Fruit fly (Drosophila melanogaster) whole organism, embryonic: ENCODE results near the gene CG32267.

ENCODE experiments used
- Atf3 ChIP-seq: fragments of 200-800 bp; sonication (Bioruptor generic); optimal IDR thresholded peaks from 3 replicates; lab custom pipeline; 2016; ENCODE audit warnings: missing biosample characterization, missing genetic modification characterization
- CG10267 ChIP-seq: fragments of 200-800 bp; sonication (Bioruptor generic); optimal IDR thresholded peaks from 2 replicates; lab custom pipeline; 2018; ENCODE audit warnings: missing biosample characterization, mild to moderate bottlenecking, missing genetic modification characterization, moderate library complexity
- CG10462 ChIP-seq: fragments of 200-800 bp; sonication (Bioruptor generic); optimal IDR thresholded peaks from 2 replicates; lab custom pipeline; 2016; ENCODE audit warnings: missing biosample characterization, missing genetic modification characterization
- CG12104 ChIP-seq: fragments of 200-800 bp; sonication (Bioruptor generic); optimal IDR thresholded peaks from 3 replicates; lab custom pipeline; 2016; ENCODE audit warnings: missing biosample characterization, missing genetic modification characterization
- CG1233 ChIP-seq: fragments of 200-800 bp; sonication (Bioruptor generic); optimal IDR thresholded peaks from 4 replicates; lab custom pipeline; 2018; ENCODE audit warnings: missing biosample characterization, mild to moderate bottlenecking, missing genetic modification characterization
- CG12942 ChIP-seq: fragments of 200-800 bp; sonication (Bioruptor generic); optimal IDR thresholded peaks from 3 replicates; lab custom pipeline; 2016; ENCODE audit warnings: missing biosample characterization, missing genetic modification characterization
- CG13296 ChIP-seq: fragments of 200-800 bp; sonication (Bioruptor generic); optimal IDR thresholded peaks from 3 replicates; lab custom pipeline; 2018; ENCODE audit warnings: missing biosample characterization, mild to moderate bottlenecking, missing genetic modification characterization
- CG15073 ChIP-seq: fragments of 200-800 bp; sonication (Bioruptor generic); optimal IDR thresholded peaks from 2 replicates; lab custom pipeline; 2016; ENCODE audit warnings: missing biosample characterization, missing genetic modification characterization
- CG15269 ChIP-seq: fragments of 200-800 bp; sonication (Bioruptor generic); optimal IDR thresholded peaks from 2 replicates; lab custom pipeline; 2018; ENCODE audit warnings: missing biosample characterization, mild to moderate bottlenecking, missing genetic modification characterization, moderate library complexity
- CG17385 ChIP-seq: fragments of 200-800 bp; sonication (Bioruptor generic); optimal IDR thresholded peaks from 3 replicates; lab custom pipeline; 2018; ENCODE audit warnings: missing biosample characterization, mild to moderate bottlenecking, missing genetic modification characterization
- CG2116 ChIP-seq: fragments of 200-800 bp; sonication (Bioruptor generic); optimal IDR thresholded peaks from 3 replicates; lab custom pipeline; 2018; ENCODE audit warnings: missing biosample characterization, mild to moderate bottlenecking, missing genetic modification characterization
- CG2678 ChIP-seq: fragments of 200-800 bp; sonication (Bioruptor generic); optimal IDR thresholded peaks from 3 replicates; lab custom pipeline; 2019; ENCODE audit warnings: missing biosample characterization, mild to moderate bottlenecking, missing genetic modification characterization, moderate library complexity
- CG30020 ChIP-seq: fragments of 200-800 bp; optimal IDR thresholded peaks from 2 replicates; lab custom pipeline; 2019; ENCODE audit warnings: missing biosample characterization, mild to moderate bottlenecking, missing genetic modification characterization, moderate library complexity
- CG31365 ChIP-seq: fragments of 200-800 bp; sonication (Bioruptor generic); optimal IDR thresholded peaks from 2 replicates; lab custom pipeline; 2018; ENCODE audit warnings: missing biosample characterization, mild to moderate bottlenecking, missing genetic modification characterization
- CG4424 ChIP-seq: fragments of 200-800 bp; sonication (Bioruptor generic); optimal IDR thresholded peaks from 3 replicates; lab custom pipeline; 2016; ENCODE audit warnings: missing biosample characterization, missing genetic modification characterization
- CG5245 ChIP-seq: fragments of 200-800 bp; sonication (Bioruptor generic); optimal IDR thresholded peaks from 3 replicates; lab custom pipeline; 2016; ENCODE audit warnings: missing biosample characterization, missing genetic modification characterization
- CG8089 ChIP-seq: fragments of 200-800 bp; sonication (Bioruptor generic); optimal IDR thresholded peaks from 3 replicates; lab custom pipeline; 2016; ENCODE audit warnings: missing biosample characterization, missing genetic modification characterization
- Deaf1 ChIP-seq: fragments of 200-800 bp; optimal IDR thresholded peaks from 3 replicates; lab custom pipeline; 2019; ENCODE audit warnings: missing biosample characterization, mild to moderate bottlenecking, missing genetic modification characterization, moderate library complexity
- Eip74EF ChIP-seq, 2 experiments: fragments of 200-800 bp in 1 of 2; fragments of >200 bp in 1 of 2; sonication (Bioruptor generic) in 1 of 2; optimal IDR thresholded peaks; 2 replicates each; lab custom pipeline; 2017 to 2019; ENCODE audit warnings: missing biosample characterization in 2 of 2, missing genetic modification characterization in 2 of 2, mild to moderate bottlenecking in 1 of 2, moderate library complexity in 1 of 2
- Ets65A ChIP-seq: fragments of 200-800 bp; sonication (Bioruptor generic); peaks from one replicate; lab custom pipeline; 2016; ENCODE audit warnings: missing biosample characterization, missing genetic modification characterization
- HmgD ChIP-seq: fragments of 200-800 bp; sonication (Bioruptor generic); optimal IDR thresholded peaks from 3 replicates; lab custom pipeline; 2016; ENCODE audit warnings: missing biosample characterization, missing genetic modification characterization
- HmgZ ChIP-seq: fragments of 200-800 bp; sonication (Bioruptor generic); optimal IDR thresholded peaks from 2 replicates; lab custom pipeline; 2018; ENCODE audit warnings: missing biosample characterization, mild to moderate bottlenecking, missing genetic modification characterization
- Hmx ChIP-seq: fragments of 200-800 bp; sonication (Bioruptor generic); optimal IDR thresholded peaks from 2 replicates; lab custom pipeline; 2016; ENCODE audit warnings: missing biosample characterization, missing genetic modification characterization
- Mad ChIP-seq: fragments of 200-800 bp; sonication (Bioruptor generic); optimal IDR thresholded peaks from 2 replicates; lab custom pipeline; 2016; ENCODE audit warnings: missing biosample characterization, missing genetic modification characterization
- Mrtf ChIP-seq: fragments of 200-800 bp; sonication (Bioruptor generic); IDR thresholded peaks from 3 replicates; pipeline ENCODE4 v1.3.6; 2022; ENCODE audit warnings: missing biosample characterization, missing genetic modification characterization
- NK7.1 ChIP-seq: fragments of 200-800 bp; sonication (Bioruptor generic); optimal IDR thresholded peaks from 3 replicates; lab custom pipeline; 2016; ENCODE audit warnings: missing biosample characterization, missing genetic modification characterization
- Ptx1 ChIP-seq: fragments of 200-800 bp; sonication (Bioruptor generic); IDR thresholded peaks from 2 replicates; pipeline ENCODE4 v1.3.6; 2022; ENCODE audit warnings: missing biosample characterization, missing genetic modification characterization
- Trl ChIP-seq, 3 experiments: fragments of >200 bp in 2 of 3; fragments of 200-800 bp in 1 of 3; sonication (Bioruptor generic) in 1 of 3; optimal IDR thresholded peaks; 2 replicates in 1 of 3; 3 replicates in 2 of 3; lab custom pipeline; 2016 to 2017; ENCODE audit warnings: missing biosample characterization in 1 of 3, missing genetic modification characterization in 1 of 3
- ato ChIP-seq: fragments of 200-800 bp; sonication (Bioruptor generic); IDR thresholded peaks from 2 replicates; pipeline ENCODE4 v1.3.6; 2022; ENCODE audit warnings: missing biosample characterization, missing genetic modification characterization; ENCODE audit not compliant: partially characterized antibody
- bowl ChIP-seq: fragments of 200-800 bp; sonication (Bioruptor generic); IDR thresholded peaks from 2 replicates; pipeline ENCODE4 v1.3.6; 2022; ENCODE audit warnings: missing biosample characterization, missing genetic modification characterization
- corto ChIP-seq: fragments of 200-800 bp; sonication (Bioruptor generic); optimal IDR thresholded peaks from 2 replicates; lab custom pipeline; 2016; ENCODE audit warnings: missing biosample characterization, mild to moderate bottlenecking, missing genetic modification characterization, moderate library complexity
- disco-r ChIP-seq: fragments of 200-800 bp; sonication (Bioruptor generic); optimal IDR thresholded peaks from 2 replicates; lab custom pipeline; 2016; ENCODE audit warnings: missing biosample characterization, missing genetic modification characterization
- dmrt99B ChIP-seq: fragments of 200-800 bp; sonication (Bioruptor generic); optimal IDR thresholded peaks from 2 replicates; lab custom pipeline; 2018; ENCODE audit warnings: missing biosample characterization, mild to moderate bottlenecking, missing genetic modification characterization, moderate library complexity
- dpn ChIP-seq, 2 experiments: fragments of 200-800 bp; sonication (Bioruptor generic); optimal IDR thresholded peaks; 3 replicates each; lab custom pipeline; 2016; ENCODE audit warnings: missing biosample characterization in 2 of 2, missing genetic modification characterization in 2 of 2
- hb ChIP-seq: fragments of 200-800 bp; sonication (Bioruptor generic); IDR thresholded peaks from 3 replicates; pipeline ENCODE4 v1.3.6; 2022; ENCODE audit warnings: missing biosample characterization, missing genetic modification characterization; ENCODE audit not compliant: partially characterized antibody
- jigr1 ChIP-seq: fragments of 200-800 bp; sonication (Bioruptor generic); IDR thresholded peaks from 3 replicates; pipeline ENCODE4 v1.3.6; 2022; ENCODE audit warnings: missing biosample characterization, missing genetic modification characterization
- ken ChIP-seq: fragments of 200-800 bp; sonication (Bioruptor generic); IDR thresholded peaks from 3 replicates; pipeline ENCODE4 v1.3.6; 2022; ENCODE audit warnings: missing biosample characterization, missing genetic modification characterization
- lov ChIP-seq, 2 experiments: fragments of 200-800 bp in 1 of 2; fragments of >200 bp in 1 of 2; sonication (Bioruptor generic) in 1 of 2; IDR thresholded peaks in 1 of 2; optimal IDR thresholded peaks in 1 of 2; 2 replicates in 1 of 2; 3 replicates in 1 of 2; pipeline versions ENCODE4 v1.3.6 to Lab custom; 2017 to 2022; ENCODE audit warnings: missing biosample characterization in 1 of 2, missing genetic modification characterization in 1 of 2
- mirr ChIP-seq: fragments of 200-800 bp; sonication (Bioruptor generic); optimal IDR thresholded peaks from 3 replicates; lab custom pipeline; 2018; ENCODE audit warnings: missing biosample characterization, mild to moderate bottlenecking, missing genetic modification characterization
- nerfin-1 ChIP-seq: fragments of 200-800 bp; sonication (Bioruptor generic); optimal IDR thresholded peaks from 3 replicates; lab custom pipeline; 2019; ENCODE audit warnings: missing biosample characterization, mild to moderate bottlenecking, missing genetic modification characterization, moderate library complexity
- otp ChIP-seq: fragments of 200-800 bp; sonication (Bioruptor generic); IDR thresholded peaks from 3 replicates; pipeline ENCODE4, ENCODE4 v1.3.6; 2022; ENCODE audit warnings: missing biosample characterization, missing genetic modification characterization
- scrt ChIP-seq: fragments of 200-800 bp; sonication (Bioruptor generic); optimal IDR thresholded peaks from 2 replicates; lab custom pipeline; 2018; ENCODE audit warnings: missing biosample characterization, mild to moderate bottlenecking, missing genetic modification characterization, moderate library complexity
- seq ChIP-seq: fragments of 200-800 bp; sonication (Bioruptor generic); IDR thresholded peaks from 2 replicates; pipeline ENCODE4 v1.3.6; 2022; ENCODE audit warnings: missing biosample characterization, missing genetic modification characterization
- slp2 ChIP-seq: fragments of 200-800 bp; sonication (Bioruptor generic); optimal IDR thresholded peaks from 2 replicates; lab custom pipeline; 2016; ENCODE audit warnings: missing biosample characterization, missing genetic modification characterization
- tna ChIP-seq: fragments of 200-800 bp; sonication (Bioruptor generic); IDR thresholded peaks from 2 replicates; pipeline ENCODE4 v1.3.6; 2022; ENCODE audit warnings: missing biosample characterization, missing genetic modification characterization; ENCODE audit not compliant: partially characterized antibody
- toy ChIP-seq: fragments of 200-800 bp; sonication (Bioruptor generic); IDR thresholded peaks from 2 replicates; pipeline ENCODE4 v1.3.6; 2022; ENCODE audit warnings: missing biosample characterization, missing genetic modification characterization
- wdn ChIP-seq: fragments of 200-800 bp; sonication (Bioruptor generic); IDR thresholded peaks from 2 replicates; pipeline ENCODE4 v1.3.6; 2022; ENCODE audit warnings: missing biosample characterization, missing genetic modification characterization
- wor ChIP-seq: fragments of 200-800 bp; sonication (Bioruptor generic); IDR thresholded peaks from 2 replicates; pipeline ENCODE4 v1.3.6; 2022; ENCODE audit warnings: missing biosample characterization, missing genetic modification characterization
- zfh2 ChIP-seq: fragments of 200-800 bp; sonication (Bioruptor generic); optimal IDR thresholded peaks from 2 replicates; lab custom pipeline; 2016; ENCODE audit warnings: missing biosample characterization, missing genetic modification characterization

The CG32267 gene

DNA sequence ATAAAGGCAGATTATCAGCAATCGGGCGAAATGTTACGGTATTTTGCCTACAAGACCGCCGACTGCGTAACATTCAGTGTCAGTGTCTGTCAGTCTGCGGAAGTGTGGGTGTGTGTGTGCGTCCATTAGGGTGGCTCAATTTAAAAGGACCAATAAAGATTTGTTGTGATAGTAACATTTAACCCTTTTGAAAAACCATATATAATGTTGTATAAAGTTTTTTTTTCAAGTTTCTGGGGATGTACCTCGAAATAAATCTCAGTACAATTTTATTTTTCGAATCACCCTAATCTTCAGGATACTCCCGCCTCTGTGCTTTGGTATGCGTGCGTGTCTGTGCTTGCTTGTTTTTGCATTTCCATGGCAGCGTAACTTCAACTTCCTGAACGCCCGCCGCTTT lies 873 bp upstream of the CG32267 start (continued):
- TF ChIP-seq Trl (optimal IDR thresholded peaks at IDR 0.05; lab: Kevin White, UChicago) (no peak), Trl (GFP tag; optimal IDR thresholded peaks at IDR 0.05; lab: Kevin White, UChicago) (peak; percentile 44), jigr1 (GFP tag; lab: Robert Waterston, UW) (no peak), CG1233 (GFP tag; lab: Kevin White, UChicago) (peak; percentile 45), HmgD (no peak), HmgZ (tag; lab: Kevin White, UChicago) (peak; percentile 90), CG12104 (peak; percentile 21), NK7.1 (peak; percentile 38), otp (GFP tag; lab: Robert Waterston, UW) (peak; percentile 69; the same call in 2 of the 3 replicates), seq (GFP tag; lab: Robert Waterston, UW) (peak; percentile 81), CG15073 (GFP tag; lab: Kevin White, UChicago) (no peak), disco-r (GFP tag; lab: Kevin White, UChicago) (no peak), CG17385 (GFP tag; lab: Kevin White, UChicago) (peak; percentile 78), slp2 (GFP tag; lab: Kevin White, UChicago) (peak; percentile 28), CG31365 (tag; lab: Kevin White, UChicago) (peak; percentile 65)
- TF ChIP-seq, all 482 proteins: peak for 307

DNA sequence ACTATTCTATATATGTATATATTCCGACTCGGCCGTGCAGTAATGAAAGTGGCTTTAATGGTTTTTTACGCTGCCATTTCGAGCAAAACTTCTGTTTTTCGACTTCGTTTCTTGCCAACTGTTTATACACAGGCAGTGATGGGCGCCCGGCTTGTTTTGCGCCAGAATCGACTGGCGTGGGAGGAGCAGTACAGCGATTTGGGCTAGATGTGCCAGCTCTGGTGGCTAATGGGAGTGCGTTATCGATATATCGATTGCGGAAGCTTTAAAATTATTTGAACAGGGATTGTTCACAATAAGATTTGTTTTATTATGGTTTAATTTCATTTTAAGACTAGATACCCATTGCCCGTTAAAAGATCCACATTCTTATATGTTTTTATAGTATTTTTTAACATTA lies 739 bp downstream of the CG32267 start, which contains the start of gene CG14971:
Gene CG14971, minus strand, starts transcription at position 136 of the 400 bp plus-strand sequence.
- TF ChIP-seq slp2 (GFP tag; lab: Kevin White, UChicago), result no peak
- TF ChIP-seq CG10462 (GFP tag; lab: Kevin White, UChicago), result no peak
- no peak for TF ChIP-seq Mrtf (GFP tag; lab: Robert Waterston, UW)
- TF ChIP-seq CG30020, result peak; percentile 48
- no peak for TF ChIP-seq dmrt99B
- peak; percentile 80 for TF ChIP-seq ato (GFP tag; lab: Robert Waterston, UW)
- TF ChIP-seq Ets65A (GFP tag; lab: Kevin White, UChicago), result peak; percentile 89
- no peak for TF ChIP-seq CG2678 (tag; lab: Kevin White, UChicago)
- peak; percentile 35 for TF ChIP-seq mirr (GFP tag; lab: Kevin White, UChicago)
- no peak for TF ChIP-seq CG13296 (GFP tag; lab: Kevin White, UChicago)
- TF ChIP-seq CG8089 (GFP tag; lab: Kevin White, UChicago), result no peak
- TF ChIP-seq Atf3 (GFP tag; lab: Kevin White, UChicago), result no peak
- no peak for TF ChIP-seq corto
- peak in 1 of 2 experiments; percentile 47 for TF ChIP-seq Eip74EF (GFP tag; optimal IDR thresholded peaks at IDR 0.05; lab: Kevin White, UChicago)
- TF ChIP-seq CG12942 (GFP tag; lab: Kevin White, UChicago), result no peak
- TF ChIP-seq wor (GFP tag; lab: Robert Waterston, UW), result no peak
- no peak for TF ChIP-seq lov (optimal IDR thresholded peaks at IDR 0.05; lab: Kevin White, UChicago)
- TF ChIP-seq lov (GFP tag; IDR thresholded peaks at IDR 0.05; lab: Robert Waterston, UW), result no peak
- no peak for TF ChIP-seq CG15269
- no peak for TF ChIP-seq Deaf1 (tag; lab: Kevin White, UChicago)
- TF ChIP-seq Ptx1 (GFP tag; lab: Robert Waterston, UW), result peak; percentile 41
- peak; percentile 78 for TF ChIP-seq tna (GFP tag; lab: Robert Waterston, UW)
- no peak for TF ChIP-seq toy (GFP tag; lab: Robert Waterston, UW)
- TF ChIP-seq CG1233 (GFP tag; lab: Kevin White, UChicago), result no peak
- peak; percentile 0 for TF ChIP-seq nerfin-1 (tag; lab: Kevin White, UChicago)
- TF ChIP-seq zfh2 (GFP tag; lab: Kevin White, UChicago), result peak; percentile 59
- peak in 1 of 2 experiments; percentile 48 for TF ChIP-seq dpn (GFP tag; optimal IDR thresholded peaks at IDR 0.05; lab: Kevin White, UChicago)
- TF ChIP-seq wdn (GFP tag; lab: Robert Waterston, UW), result no peak
- TF ChIP-seq bowl (GFP tag; lab: Robert Waterston, UW), result no peak
- TF ChIP-seq Mad (GFP tag; lab: Kevin White, UChicago), result peak; percentile 44
- TF ChIP-seq hb (GFP tag; lab: Robert Waterston, UW), result peak; percentile 80
- no peak for TF ChIP-seq scrt (GFP tag; lab: Kevin White, UChicago)
- TF ChIP-seq CG4424, result no peak
- TF ChIP-seq Hmx, result no peak
- peak; percentile 23 for TF ChIP-seq CG10267
- TF ChIP-seq HmgD, result peak; percentile 49
- TF ChIP-seq CG5245 (GFP tag; lab: Kevin White, UChicago), result no peak
- TF ChIP-seq CG2116 (GFP tag; lab: Kevin White, UChicago), result peak; percentile 70
- TF ChIP-seq ken (GFP tag; lab: Robert Waterston, UW), result 0 out of 3 replicates have a peak, but pooled peaks have one; percentile 9
